Fruit fly (Drosophila melanogaster) whole organism, embryonic: ENCODE measurements around the gene Ret.

Experiments used
- CG10959 ChIP-seq: fragments of 200-800 bp; sonication (Bioruptor generic); IDR thresholded peaks from 2 replicates; pipeline ENCODE4 v1.3.6; 2022; ENCODE audit warnings: missing biosample characterization, missing genetic modification characterization
- CG12744 ChIP-seq: fragments of 200-800 bp; sonication (Bioruptor generic); optimal IDR thresholded peaks from 2 replicates; lab custom pipeline; 2016; ENCODE audit warnings: missing biosample characterization, missing genetic modification characterization
- CG13775 ChIP-seq: fragments of 200-800 bp; sonication (Bioruptor generic); optimal IDR thresholded peaks from 3 replicates; lab custom pipeline; 2017; ENCODE audit warnings: missing biosample characterization, mild to moderate bottlenecking, missing genetic modification characterization
- CG1529 ChIP-seq: fragments of 200-800 bp; sonication (Bioruptor generic); optimal IDR thresholded peaks from 3 replicates; lab custom pipeline; 2018; ENCODE audit warnings: missing biosample characterization, missing genetic modification characterization
- CG1792 ChIP-seq: fragments of 200-800 bp; sonication (Bioruptor generic); optimal IDR thresholded peaks from 2 replicates; lab custom pipeline; 2016; ENCODE audit warnings: missing biosample characterization, missing genetic modification characterization
- CG2889 ChIP-seq: fragments of 200-800 bp; sonication (Bioruptor generic); IDR thresholded peaks from 3 replicates; pipeline ENCODE4 v1.3.6; 2022; ENCODE audit warnings: missing biosample characterization, missing genetic modification characterization
- CG31441 ChIP-seq: fragments of 200-800 bp; sonication (Bioruptor generic); IDR thresholded peaks from 2 replicates; pipeline ENCODE4 v1.3.6; 2022; ENCODE audit warnings: missing biosample characterization, missing genetic modification characterization
- CG34224 ChIP-seq: fragments of 200-800 bp; sonication (Bioruptor generic); IDR thresholded peaks from 3 replicates; pipeline ENCODE4 v1.3.6; 2022; ENCODE audit warnings: missing biosample characterization, missing genetic modification characterization; ENCODE audit not compliant: partially characterized antibody
- CG3838 ChIP-seq: fragments of 200-800 bp; sonication (Bioruptor generic); optimal IDR thresholded peaks from 3 replicates; lab custom pipeline; 2016; ENCODE audit warnings: missing biosample characterization, missing genetic modification characterization
- CG4707 ChIP-seq: fragments of 200-800 bp; sonication (Bioruptor generic); optimal IDR thresholded peaks from 2 replicates; lab custom pipeline; 2018; ENCODE audit warnings: missing biosample characterization, mild to moderate bottlenecking, missing genetic modification characterization, moderate library complexity
- CG6791 ChIP-seq: fragments of 200-800 bp; sonication (Bioruptor generic); IDR thresholded peaks from 3 replicates; pipeline ENCODE4 v1.3.6; 2022; ENCODE audit warnings: missing biosample characterization, missing genetic modification characterization; ENCODE audit not compliant: partially characterized antibody
- CG7372 ChIP-seq: fragments of 200-800 bp; sonication (Bioruptor generic); IDR thresholded peaks from 2 replicates; pipeline ENCODE4 v1.3.6; 2022; ENCODE audit warnings: missing biosample characterization, missing genetic modification characterization
- CG7987 ChIP-seq: fragments of 200-800 bp; sonication (Bioruptor generic); optimal IDR thresholded peaks from 2 replicates; lab custom pipeline; 2018; ENCODE audit warnings: missing biosample characterization, mild to moderate bottlenecking, missing genetic modification characterization, moderate library complexity
- CG8281 ChIP-seq: fragments of 200-800 bp; sonication (Bioruptor generic); optimal IDR thresholded peaks from 2 replicates; lab custom pipeline; 2018; ENCODE audit warnings: missing biosample characterization, mild to moderate bottlenecking, missing genetic modification characterization, moderate library complexity
- CG9797 ChIP-seq: fragments of 200-800 bp; sonication (Bioruptor generic); optimal IDR thresholded peaks from 3 replicates; lab custom pipeline; 2018; ENCODE audit warnings: missing biosample characterization, mild to moderate bottlenecking, missing genetic modification characterization
- Camta ChIP-seq: fragments of 200-800 bp; sonication (Bioruptor generic); optimal IDR thresholded peaks from 2 replicates; lab custom pipeline; 2016; ENCODE audit warnings: missing biosample characterization, missing genetic modification characterization
- Dad ChIP-seq: fragments of 200-800 bp; sonication (Bioruptor generic); optimal IDR thresholded peaks from 3 replicates; lab custom pipeline; 2016; ENCODE audit warnings: missing biosample characterization, missing genetic modification characterization
- Dek ChIP-seq: fragments of 200-800 bp; sonication (Bioruptor generic); optimal IDR thresholded peaks from 3 replicates; lab custom pipeline; 2019; ENCODE audit warnings: missing biosample characterization, mild to moderate bottlenecking, missing genetic modification characterization, moderate library complexity
- Dfd ChIP-seq, 2 experiments: fragments of >200 bp; optimal IDR thresholded peaks; 2 replicates each; lab custom pipeline; 2017; ENCODE audit warnings: missing biosample characterization in 2 of 2, missing genetic modification characterization in 2 of 2
- Dref ChIP-seq: fragments of 200-800 bp; sonication (Bioruptor generic); IDR thresholded peaks from 2 replicates; pipeline ENCODE4 v1.3.6; 2022; ENCODE audit warnings: missing biosample characterization, missing genetic modification characterization
- HLHmδ ChIP-seq: fragments of 200-800 bp; sonication (Bioruptor generic); optimal IDR thresholded peaks from 2 replicates; lab custom pipeline; 2018; ENCODE audit warnings: missing biosample characterization, mild to moderate bottlenecking, missing genetic modification characterization, moderate library complexity
- HmgZ ChIP-seq: fragments of 200-800 bp; sonication (Bioruptor generic); optimal IDR thresholded peaks from 2 replicates; lab custom pipeline; 2018; ENCODE audit warnings: missing biosample characterization, mild to moderate bottlenecking, missing genetic modification characterization
- Hr39 ChIP-seq: fragments of >200 bp; optimal IDR thresholded peaks from 2 replicates; lab custom pipeline; 2017
- MESR4 ChIP-seq: fragments of 200-800 bp; sonication (Bioruptor generic); optimal IDR thresholded peaks from 2 replicates; lab custom pipeline; 2018; ENCODE audit warnings: missing biosample characterization, mild to moderate bottlenecking, missing genetic modification characterization, moderate library complexity
- Oli ChIP-seq: fragments of 200-800 bp; sonication (Bioruptor generic); optimal IDR thresholded peaks from 2 replicates; lab custom pipeline; 2018; ENCODE audit warnings: missing biosample characterization, mild to moderate bottlenecking, missing genetic modification characterization, moderate library complexity
- Side ChIP-seq: fragments of 200-800 bp; sonication (Bioruptor generic); optimal IDR thresholded peaks from 2 replicates; lab custom pipeline; 2016; ENCODE audit warnings: missing biosample characterization, missing genetic modification characterization
- TFAM ChIP-seq: fragments of 200-800 bp; sonication (Bioruptor generic); optimal IDR thresholded peaks from 2 replicates; lab custom pipeline; 2017; ENCODE audit warnings: missing biosample characterization, missing genetic modification characterization, inconsistent platforms
- Xrp1 ChIP-seq: fragments of 200-800 bp; sonication (Bioruptor generic); IDR thresholded peaks from 2 replicates; pipeline ENCODE4 v1.3.6; 2022; ENCODE audit warnings: missing biosample characterization, missing genetic modification characterization
- ara ChIP-seq: fragments of 200-800 bp; sonication (Bioruptor generic); IDR thresholded peaks from 2 replicates; pipeline ENCODE4 v1.3.6; 2022; ENCODE audit warnings: missing biosample characterization, missing genetic modification characterization
- ase ChIP-seq: fragments of 200-800 bp; sonication (Bioruptor generic); IDR thresholded peaks from 3 replicates; pipeline ENCODE4 v1.3.6; 2022; ENCODE audit warnings: missing biosample characterization, missing genetic modification characterization
- cas ChIP-seq: fragments of 200-800 bp; sonication (Bioruptor generic); IDR thresholded peaks from 2 replicates; pipeline ENCODE4 v1.3.6; 2022; ENCODE audit warnings: missing biosample characterization, missing genetic modification characterization
- crc ChIP-seq: fragments of 200-800 bp; sonication (Bioruptor generic); optimal IDR thresholded peaks from 2 replicates; lab custom pipeline; 2016; ENCODE audit warnings: missing biosample characterization, missing genetic modification characterization
- dan ChIP-seq: fragments of 200-800 bp; sonication (Bioruptor generic); IDR thresholded peaks from 2 replicates; pipeline ENCODE4 v1.3.6; 2022; ENCODE audit warnings: missing biosample characterization, missing genetic modification characterization
- dati ChIP-seq: fragments of 200-800 bp; sonication (Bioruptor generic); IDR thresholded peaks from 2 replicates; pipeline ENCODE4 v1.3.6; 2022; ENCODE audit warnings: missing biosample characterization, missing genetic modification characterization
- esg ChIP-seq: fragments of 200-800 bp; sonication (Bioruptor generic); conservative IDR thresholded peaks from 2 replicates; pipeline ENCODE4 v1.3.6; 2022; ENCODE audit warnings: missing biosample characterization, missing genetic modification characterization
- exex ChIP-seq: fragments of 200-800 bp; sonication (Bioruptor generic); optimal IDR thresholded peaks from 4 replicates; lab custom pipeline; 2018; ENCODE audit warnings: missing biosample characterization, mild to moderate bottlenecking, missing genetic modification characterization, moderate library complexity
- gro ChIP-seq: fragments of 200-800 bp; sonication (Bioruptor generic); optimal IDR thresholded peaks from 2 replicates; lab custom pipeline; 2016; ENCODE audit warnings: missing biosample characterization, missing genetic modification characterization
- gt ChIP-seq: fragments of 200-800 bp; sonication (Bioruptor generic); IDR thresholded peaks from 2 replicates; pipeline ENCODE4 v1.3.6; 2022; ENCODE audit warnings: missing biosample characterization, missing genetic modification characterization
- hb ChIP-seq: fragments of 200-800 bp; sonication (Bioruptor generic); IDR thresholded peaks from 3 replicates; pipeline ENCODE4 v1.3.6; 2022; ENCODE audit warnings: missing biosample characterization, missing genetic modification characterization; ENCODE audit not compliant: partially characterized antibody
- jumu ChIP-seq: fragments of 200-800 bp; sonication (Bioruptor generic); optimal IDR thresholded peaks from 3 replicates; lab custom pipeline; 2016; ENCODE audit warnings: missing biosample characterization, missing genetic modification characterization
- kah ChIP-seq: fragments of 200-800 bp; sonication (Bioruptor generic); optimal IDR thresholded peaks from 2 replicates; lab custom pipeline; 2018; ENCODE audit warnings: missing biosample characterization, mild to moderate bottlenecking, missing genetic modification characterization
- ken ChIP-seq: fragments of 200-800 bp; sonication (Bioruptor generic); IDR thresholded peaks from 3 replicates; pipeline ENCODE4 v1.3.6; 2022; ENCODE audit warnings: missing biosample characterization, missing genetic modification characterization
- org-1 ChIP-seq: fragments of 200-800 bp; sonication (Bioruptor generic); optimal IDR thresholded peaks from 2 replicates; lab custom pipeline; 2017; ENCODE audit warnings: missing biosample characterization, missing genetic modification characterization
- pb ChIP-seq: fragments of 200-800 bp; sonication (Bioruptor generic); optimal IDR thresholded peaks from 3 replicates; lab custom pipeline; 2016; ENCODE audit warnings: missing biosample characterization, missing genetic modification characterization
- pita ChIP-seq: fragments of 200-800 bp; sonication (Bioruptor generic); optimal IDR thresholded peaks from 2 replicates; lab custom pipeline; 2017; ENCODE audit warnings: missing biosample characterization, mild to moderate bottlenecking, missing genetic modification characterization
- sens-2 ChIP-seq: fragments of 200-800 bp; sonication (Bioruptor generic); IDR thresholded peaks from 2 replicates; pipeline ENCODE4 v1.3.6; 2022; ENCODE audit warnings: missing biosample characterization, missing genetic modification characterization
- slou ChIP-seq: fragments of 200-800 bp; sonication (Bioruptor generic); optimal IDR thresholded peaks from 3 replicates; lab custom pipeline; 2016; ENCODE audit warnings: missing biosample characterization, missing genetic modification characterization
- ssp ChIP-seq: fragments of 200-800 bp; sonication (Bioruptor generic); IDR thresholded peaks from 2 replicates; pipeline ENCODE4 v1.3.6; 2022; ENCODE audit warnings: missing biosample characterization, missing genetic modification characterization
- tgo ChIP-seq: fragments of 200-800 bp; sonication (Bioruptor generic); IDR thresholded peaks from 3 replicates; pipeline ENCODE4 v1.3.6; 2022; ENCODE audit warnings: missing biosample characterization, missing genetic modification characterization
- ttk ChIP-seq: fragments of 200-800 bp; sonication (Bioruptor generic); IDR thresholded peaks from 2 replicates; pipeline ENCODE4 v2.1.2; 2022; ENCODE audit warnings: missing biosample characterization, missing genetic modification characterization
- usp ChIP-seq: fragments of >200 bp; optimal IDR thresholded peaks from 2 replicates; lab custom pipeline; 2017; ENCODE audit warnings: missing biosample characterization, missing genetic modification characterization

Gene Ret

dm6 chr2L:21168295-21169159 lies 30.0 kb downstream of the Ret start, which contains the start of the genes mAcon1, CG43345 and CG43346 (continued):
- TF ChIP-seq CG9797 (GFP tag; lab: Kevin White, UChicago) (peak; percentile 61), CG4707 (GFP tag; lab: Kevin White, UChicago) (no peak), CG31441 (no peak; the same call in 1 of the 2 replicates), usp (no peak), CG7372 (GFP tag; lab: Robert Waterston, UW) (peak; percentile 73), tgo (GFP tag; lab: Robert Waterston, UW) (peak; percentile 58), ara (GFP tag; lab: Robert Waterston, UW) (no peak), ase (GFP tag; lab: Robert Waterston, UW) (no peak), pita (GFP tag; lab: Kevin White, UChicago) (no peak), slou (peak; percentile 70), CG34224 (GFP tag; lab: Robert Waterston, UW) (no peak), CG8281 (peak; percentile 39), ssp (GFP tag; lab: Robert Waterston, UW) (peak; percentile 55), hb (no peak), HmgZ (tag; lab: Kevin White, UChicago) (peak; percentile 93), gro (peak; percentile 83), CG1529 (GFP tag; lab: Kevin White, UChicago) (peak; percentile 57), Oli (peak; percentile 75), CG7987 (peak; percentile 69), exex (peak; percentile 54), CG13775 (GFP tag; lab: Kevin White, UChicago) (peak; percentile 87), Xrp1 (peak; percentile 79), sens-2 (no peak), Hr39 (lab: Kevin White, UChicago) (peak; percentile 70), pb (peak; percentile 83), Dek (tag; lab: Kevin White, UChicago) (peak; percentile 74), kah (GFP tag; lab: Kevin White, UChicago) (no peak), Dad (GFP tag; lab: Kevin White, UChicago) (peak; percentile 89), CG10959 (GFP tag; lab: Robert Waterston, UW) (peak; percentile 53; the same call in 1 of the 2 replicates), dati (GFP tag; lab: Robert Waterston, UW) (no peak), Side (peak; percentile 82), ttk (GFP tag; lab: Robert Waterston, UW) (no peak), dan (no peak), CG3838 (GFP tag; lab: Kevin White, UChicago) (peak; percentile 45), ken (GFP tag; lab: Robert Waterston, UW) (peak; percentile 23; the same call in 1 of the 3 replicates), crc (GFP tag; lab: Kevin White, UChicago) (peak; percentile 70), org-1 (GFP tag; lab: Kevin White, UChicago) (peak; percentile 62), CG1792 (GFP tag; lab: Kevin White, UChicago) (peak; percentile 83), TFAM (GFP tag; lab: Kevin White, UChicago) (no peak), jumu (GFP tag; lab: Kevin White, UChicago) (peak; percentile 92), gt (no peak), cas (0 out of 2 replicates have a peak, but pooled peaks have one; percentile 6), CG2889 (GFP tag; lab: Robert Waterston, UW) (no peak), CG12744 (GFP tag; lab: Kevin White, UChicago) (peak; percentile 70), Dfd (GFP tag; optimal IDR thresholded peaks at IDR 0.05; lab: Kevin White, UChicago) (no peak), esg (GFP tag; lab: Robert Waterston, UW) (peak; percentile 30), CG6791 (no peak), HLHmδ (GFP tag; lab: Kevin White, UChicago) (no peak), Dref (no peak), Camta (GFP tag; lab: Kevin White, UChicago) (peak; percentile 75), MESR4 (GFP tag; lab: Kevin White, UChicago) (peak; percentile 27)
